Fruit fly (Drosophila melanogaster): Measurements from ENCODE around the gene Art8.
A peak's percentile ranks its signal among the peaks of the same experiment; 100 is the strongest.

DNA sequence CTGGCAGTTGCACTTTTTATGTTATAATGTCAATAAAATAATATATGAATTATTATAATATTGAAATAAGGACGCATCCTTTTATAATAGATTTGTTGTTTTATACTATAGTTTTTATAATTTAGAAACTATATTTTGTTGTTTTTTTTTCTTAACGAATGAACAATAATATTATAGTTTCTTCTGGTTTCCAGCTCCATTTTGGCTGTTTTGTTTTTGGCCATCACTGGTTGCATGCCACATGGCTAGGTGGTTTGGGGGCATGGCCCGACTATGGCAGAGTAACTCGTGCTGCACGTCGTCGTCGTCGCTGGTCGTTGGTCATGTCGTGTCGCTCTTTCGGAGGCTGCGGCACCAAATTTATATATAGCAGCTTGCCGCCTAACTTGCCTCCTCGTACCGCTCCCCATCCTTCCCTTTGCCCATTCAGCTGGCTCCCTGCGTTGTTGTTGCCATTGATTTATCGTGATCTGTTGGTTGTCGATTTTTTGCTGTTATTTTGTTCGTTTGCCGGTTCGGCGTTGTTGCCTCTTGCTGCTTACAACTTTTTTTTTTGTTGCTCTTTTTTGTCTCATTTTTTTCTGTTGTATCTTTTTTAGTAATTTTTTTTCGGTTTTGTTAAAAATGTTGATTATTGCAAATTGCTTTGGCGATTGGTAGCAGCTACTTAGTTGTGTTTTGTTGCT lies 21.5 kb upstream of the Art8 start:
- TF ChIP-seq CG13204 (GFP tag; optimal IDR thresholded peaks at IDR 0.05) (peak; percentile 74), Snoo (tag; optimal IDR thresholded peaks at IDR 0.05) (no peak), D1 (tag; optimal IDR thresholded peaks at IDR 0.05) (no peak), gl (tag; optimal IDR thresholded peaks at IDR 0.05) (peak; percentile 38), CG4496 (GFP tag; IDR thresholded peaks at IDR 0.05) (peak; percentile 74; the same call in 2 of the 3 replicates)

All from whole organism, pupa.